Fruit fly (Drosophila melanogaster) whole organism, adult: ENCODE measurements around the gene RanGAP.

Experiments used
- CG12768 ChIP-seq: fragments of 200-800 bp; sonication (Bioruptor generic); optimal IDR thresholded peaks from 2 replicates; lab custom pipeline; 2017; ENCODE audit warnings: missing biosample characterization, missing genetic modification characterization, mild to moderate bottlenecking, moderate library complexity, missing genetic modification reagents
- CG14711 ChIP-seq: fragments of 200-800 bp; sonication (Bioruptor generic); optimal IDR thresholded peaks from 2 replicates; lab custom pipeline; 2018; ENCODE audit warnings: missing biosample characterization, mild to moderate bottlenecking, missing genetic modification characterization, moderate library complexity
- CG33017 ChIP-seq: fragments of 200-800 bp; sonication (Bioruptor generic); optimal IDR thresholded peaks from 2 replicates; lab custom pipeline; 2018; ENCODE audit warnings: missing biosample characterization, mild to moderate bottlenecking, missing genetic modification characterization, moderate library complexity
- CG7101 ChIP-seq: fragments of 200-800 bp; sonication (Bioruptor generic); optimal IDR thresholded peaks from 2 replicates; lab custom pipeline; 2018; ENCODE audit warnings: missing biosample characterization, mild to moderate bottlenecking, missing genetic modification characterization, moderate library complexity
- Clk ChIP-seq: fragments of 200-800 bp; sonication (Bioruptor generic); optimal IDR thresholded peaks from 2 replicates; lab custom pipeline; 2017; ENCODE audit warnings: missing biosample characterization, missing genetic modification characterization
- kay ChIP-seq: fragments of 200-800 bp; sonication (Bioruptor generic); peaks from one replicate; lab custom pipeline; 2016; ENCODE audit warnings: missing biosample characterization, missing genetic modification characterization, borderline replicate concordance
- ovo ChIP-seq: fragments of 200-800 bp; sonication (Bioruptor generic); optimal IDR thresholded peaks from 2 replicates; lab custom pipeline; 2016; ENCODE audit warnings: missing biosample characterization, missing genetic modification characterization
- toe ChIP-seq: fragments of 200-800 bp; sonication (Bioruptor generic); optimal IDR thresholded peaks from 2 replicates; lab custom pipeline; 2016; ENCODE audit warnings: missing biosample characterization, missing genetic modification characterization

- TF ChIP-seq Clk (GFP tag; lab: Kevin White, UChicago) (no peak), kay (peak; percentile 49), CG14711 (tag; lab: Kevin White, UChicago) (no peak), toe (GFP tag; lab: Kevin White, UChicago) (no peak), CG12768 (GFP tag; lab: Kevin White, UChicago) (no peak), ovo (GFP tag; lab: Kevin White, UChicago) (no peak), CG33017 (no peak), CG7101 (no peak)
Observed at dm6 chr2L:19441791-19442190, at the start of gene RanGAP.
